Fruit fly (Drosophila melanogaster): ENCODE results near the gene Tollo.
A peak's percentile ranks its signal among the peaks of the same experiment; 100 is the strongest.

Gene Tollo

DNA sequence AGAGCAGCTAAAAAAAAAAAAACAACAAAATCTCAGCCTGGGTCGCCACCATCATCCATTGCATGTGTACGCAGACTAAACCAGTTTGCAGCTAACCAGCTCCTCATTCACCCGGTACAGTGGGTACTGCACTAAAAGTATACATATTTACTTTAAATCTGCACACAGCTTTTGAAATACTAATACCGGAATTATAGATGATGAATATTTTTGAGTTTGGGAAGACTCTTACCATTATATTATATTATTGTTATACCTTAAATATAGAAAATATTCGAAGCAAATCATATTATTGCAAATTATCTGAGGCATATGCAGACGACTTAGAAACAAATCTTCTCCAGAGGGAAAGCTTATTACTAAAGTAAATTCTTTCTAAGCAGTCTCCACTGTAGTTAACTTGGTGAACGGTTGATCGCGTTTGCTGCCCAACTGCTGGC lies 25.7 kb downstream of the Tollo start:
- TF ChIP-seq br (GFP tag; optimal IDR thresholded peaks at IDR 0.05), result peak; percentile 58
- peak in 1 of 2 experiments; percentile 80 for TF ChIP-seq foxo (GFP tag; optimal IDR thresholded peaks at IDR 0.05)
- TF ChIP-seq Hr83 (GFP tag; optimal IDR thresholded peaks at IDR 0.05; ENCODE audit: poor library complexity, severe bottlenecking), result peak; percentile 17
- peak; percentile 8 for TF ChIP-seq sv (GFP tag; optimal IDR thresholded peaks at IDR 0.05)
- TF ChIP-seq woc (GFP tag; optimal IDR thresholded peaks at IDR 0.05), result peak; percentile 55
- TF ChIP-seq fru (GFP tag; optimal IDR thresholded peaks at IDR 0.05), result peak; percentile 96
- TF ChIP-seq sage (GFP tag; optimal IDR thresholded peaks at IDR 0.05), result peak; percentile 49
- TF ChIP-seq CG32264 (GFP tag; optimal IDR thresholded peaks at IDR 0.05), result no peak
- TF ChIP-seq dl (GFP tag; optimal IDR thresholded peaks at IDR 0.05; ENCODE audit: insufficient read depth in 1 of 2, partially characterized antibody in 2 of 2), result no peak
- TF ChIP-seq lola (GFP tag; optimal IDR thresholded peaks at IDR 0.05), result no peak
- TF ChIP-seq dsf (GFP tag; optimal IDR thresholded peaks at IDR 0.05; ENCODE audit: borderline replicate concordance), result peak; percentile 25
- TF ChIP-seq CG9705 (GFP tag; optimal IDR thresholded peaks at IDR 0.05), result peak; percentile 92
- TF ChIP-seq HLH106 (tag; optimal IDR thresholded peaks at IDR 0.05), result peak; percentile 94
- no peak for TF ChIP-seq Mio (GFP tag; optimal IDR thresholded peaks at IDR 0.05)
- TF ChIP-seq Hnf4 (GFP tag; optimal IDR thresholded peaks at IDR 0.05), result peak; percentile 63
- peak; percentile 68 for TF ChIP-seq Rel (GFP tag; optimal IDR thresholded peaks at IDR 0.05)
- peak; percentile 25 for TF ChIP-seq Rel (tag; optimal IDR thresholded peaks at IDR 0.05)
- peak; percentile 35 for TF ChIP-seq CrebA (GFP tag; optimal IDR thresholded peaks at IDR 0.05; ENCODE audit: borderline replicate concordance)
- peak; percentile 72 for TF ChIP-seq psq (GFP tag; optimal IDR thresholded peaks at IDR 0.05)
- TF ChIP-seq N (GFP tag; optimal IDR thresholded peaks at IDR 0.05), result no peak
- TF ChIP-seq dmrt93B (GFP tag; optimal IDR thresholded peaks at IDR 0.05), result peak; percentile 88
- TF ChIP-seq jim (GFP tag; optimal IDR thresholded peaks at IDR 0.05), result peak; percentile 47
- peak; percentile 3 for TF ChIP-seq Jra (GFP tag; optimal IDR thresholded peaks at IDR 0.05)
- no peak for TF ChIP-seq Myc (optimal IDR thresholded peaks at IDR 0.05)
- no peak for TF ChIP-seq pan (optimal IDR thresholded peaks at IDR 0.05)
- TF ChIP-seq Sp1 (GFP tag; optimal IDR thresholded peaks at IDR 0.05), result peak; percentile 95
- TF ChIP-seq ey (GFP tag; optimal IDR thresholded peaks at IDR 0.05), result peak; percentile 71
- peak; percentile 88 for TF ChIP-seq OdsH (GFP tag; optimal IDR thresholded peaks at IDR 0.05)
- no peak for TF ChIP-seq Dif (GFP tag; optimal IDR thresholded peaks at IDR 0.05; ENCODE audit: partially characterized antibody)
- TF ChIP-seq rgr (GFP tag; optimal IDR thresholded peaks at IDR 0.05), result peak; percentile 84
- peak; percentile 66 for TF ChIP-seq brk (GFP tag; optimal IDR thresholded peaks at IDR 0.05)
- peak; percentile 75 for TF ChIP-seq h (GFP tag; optimal IDR thresholded peaks at IDR 0.05)
- peak; percentile 60 for TF ChIP-seq tai (GFP tag; optimal IDR thresholded peaks at IDR 0.05)

DNA sequence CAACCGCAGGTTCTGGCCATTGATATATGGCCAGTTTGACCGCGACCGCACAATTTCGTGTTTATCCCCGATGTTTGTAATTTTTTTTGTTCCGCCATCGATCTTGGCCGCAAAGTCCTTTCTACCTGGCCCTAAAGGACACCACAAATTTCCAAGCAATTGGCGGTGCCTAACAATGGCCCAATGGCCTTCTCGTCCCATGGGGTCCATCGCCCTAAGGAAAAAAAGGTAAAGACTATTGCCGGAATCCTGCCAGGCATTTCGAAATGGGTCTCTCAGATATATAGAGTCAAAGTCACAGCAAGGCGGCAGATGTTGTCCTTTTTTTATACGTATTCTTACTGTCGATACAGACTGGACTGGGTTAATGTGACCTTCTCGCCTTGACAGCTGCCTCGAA lies 26.6 kb downstream of the Tollo start:
- no peak for TF ChIP-seq OdsH (GFP tag; optimal IDR thresholded peaks at IDR 0.05)
- no peak for TF ChIP-seq fru (GFP tag; optimal IDR thresholded peaks at IDR 0.05)
- no peak for TF ChIP-seq psq (GFP tag; optimal IDR thresholded peaks at IDR 0.05)
- TF ChIP-seq GATAd (GFP tag; optimal IDR thresholded peaks at IDR 0.05), result no peak
- TF ChIP-seq CrebA (GFP tag; optimal IDR thresholded peaks at IDR 0.05; ENCODE audit: borderline replicate concordance), result no peak
- TF ChIP-seq lola (GFP tag; optimal IDR thresholded peaks at IDR 0.05), result no peak
- no peak for TF ChIP-seq Hr83 (GFP tag; optimal IDR thresholded peaks at IDR 0.05; ENCODE audit: poor library complexity, severe bottlenecking)
- TF ChIP-seq woc (GFP tag; optimal IDR thresholded peaks at IDR 0.05), result no peak
- TF ChIP-seq Myc (optimal IDR thresholded peaks at IDR 0.05), result no peak
- TF ChIP-seq CG9705 (GFP tag; optimal IDR thresholded peaks at IDR 0.05), result no peak

DNA sequence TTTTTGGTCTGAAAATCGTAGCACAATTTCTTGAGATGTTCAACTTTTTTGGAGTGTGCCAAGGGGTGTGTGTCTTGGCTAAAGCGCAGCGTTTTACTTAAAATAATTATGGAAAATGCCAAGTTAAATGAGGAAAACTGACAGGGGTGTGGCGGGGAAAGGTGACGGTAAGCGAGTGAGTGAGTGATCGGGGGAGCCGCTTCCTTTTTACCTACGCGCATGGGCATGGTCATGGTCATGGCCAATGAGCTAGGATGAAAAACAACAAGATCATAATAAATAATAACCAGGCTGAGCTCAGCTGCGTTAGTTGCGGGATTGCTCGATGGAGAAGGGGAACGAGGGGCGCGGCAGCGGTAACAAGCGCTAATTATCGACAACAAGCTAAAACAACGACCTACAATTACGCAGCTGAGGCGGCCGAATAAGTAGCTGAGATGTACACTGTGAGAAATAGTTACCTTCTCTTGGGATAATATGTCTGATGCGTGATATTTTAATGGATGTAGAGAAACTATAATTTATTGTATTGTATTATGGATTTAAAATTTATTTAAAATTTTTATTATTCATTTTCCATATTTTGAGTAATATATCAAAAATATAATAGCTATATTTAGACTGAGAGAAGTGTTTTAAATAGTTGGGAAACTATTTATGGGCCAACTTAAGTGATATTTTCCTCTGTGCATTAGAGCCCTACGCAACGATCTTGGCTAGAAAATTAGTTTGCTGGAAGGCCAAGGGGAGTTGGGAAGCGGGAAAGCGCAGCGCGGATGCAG lies 29.0 kb downstream of the Tollo start:
- TF ChIP-seq HLH106 (tag; optimal IDR thresholded peaks at IDR 0.05), result peak; percentile 7
- TF ChIP-seq N (GFP tag; optimal IDR thresholded peaks at IDR 0.05), result no peak
- no peak for TF ChIP-seq Jra (GFP tag; optimal IDR thresholded peaks at IDR 0.05)
- peak in 1 of 2 experiments; percentile 4 for TF ChIP-seq foxo (GFP tag; optimal IDR thresholded peaks at IDR 0.05)
- peak; percentile 24 for TF ChIP-seq Sp1 (GFP tag; optimal IDR thresholded peaks at IDR 0.05)

Measured in whole organism, wandering third instar larva.